Fruit fly (Drosophila melanogaster) whole organism, embryonic: Measurements from ENCODE around the gene t-Grip84.

ENCODE experiments used
- CG1024 ChIP-seq: fragments of 200-800 bp; sonication (Bioruptor generic); IDR thresholded peaks from 2 replicates; pipeline ENCODE4 v1.3.6; 2022; ENCODE audit warnings: missing biosample characterization, missing genetic modification characterization
- CG11504 ChIP-seq: fragments of 200-800 bp; sonication (Bioruptor generic); optimal IDR thresholded peaks from 3 replicates; lab custom pipeline; 2019; ENCODE audit warnings: missing biosample characterization, mild to moderate bottlenecking, missing genetic modification characterization, moderate library complexity
- CG6689 ChIP-seq: fragments of 200-800 bp; sonication (Bioruptor generic); IDR thresholded peaks from 2 replicates; pipeline ENCODE4 v1.3.6; 2022; ENCODE audit warnings: missing biosample characterization, missing genetic modification characterization
- CG9817 ChIP-seq: fragments of 200-800 bp; sonication (Bioruptor generic); optimal IDR thresholded peaks from 2 replicates; lab custom pipeline; 2018; ENCODE audit warnings: missing biosample characterization, mild to moderate bottlenecking, missing genetic modification characterization, moderate library complexity
- Deaf1 ChIP-seq: fragments of 200-800 bp; optimal IDR thresholded peaks from 3 replicates; lab custom pipeline; 2019; ENCODE audit warnings: missing biosample characterization, mild to moderate bottlenecking, missing genetic modification characterization, moderate library complexity
- Gsc ChIP-seq: fragments of 200-800 bp; sonication (Bioruptor generic); IDR thresholded peaks from 2 replicates; pipeline ENCODE4 v1.3.6; 2022; ENCODE audit warnings: missing biosample characterization, missing genetic modification characterization
- Hr39 ChIP-seq: fragments of >200 bp; optimal IDR thresholded peaks from 2 replicates; lab custom pipeline; 2017
- Rfx ChIP-seq: fragments of 200-800 bp; sonication (Bioruptor generic); IDR thresholded peaks from 2 replicates; pipeline ENCODE4 v1.3.6; 2022; ENCODE audit warnings: missing biosample characterization, missing genetic modification characterization
- al ChIP-seq: fragments of 200-800 bp; sonication (Bioruptor generic); IDR thresholded peaks from 2 replicates; pipeline ENCODE4 v1.3.6; 2022; ENCODE audit warnings: missing biosample characterization, missing genetic modification characterization
- crol ChIP-seq: fragments of 200-800 bp; sonication (Bioruptor generic); IDR thresholded peaks from 2 replicates; pipeline ENCODE4 v1.3.6; 2022; ENCODE audit warnings: missing biosample characterization, missing genetic modification characterization
- dimm ChIP-seq: fragments of 200-800 bp; sonication (Bioruptor generic); IDR thresholded peaks from 2 replicates; pipeline ENCODE4 v1.3.6; 2022; ENCODE audit warnings: missing biosample characterization, missing genetic modification characterization
- mirr ChIP-seq: fragments of 200-800 bp; sonication (Bioruptor generic); optimal IDR thresholded peaks from 3 replicates; lab custom pipeline; 2018; ENCODE audit warnings: missing biosample characterization, mild to moderate bottlenecking, missing genetic modification characterization
- zfh1 ChIP-seq: fragments of 200-800 bp; sonication (Bioruptor generic); IDR thresholded peaks from 3 replicates; pipeline ENCODE4 v1.3.6; 2022; ENCODE audit warnings: missing biosample characterization, missing genetic modification characterization

- TF ChIP-seq crol, result no peak
- no peak for TF ChIP-seq Rfx
- no peak for TF ChIP-seq Hr39 (lab: Kevin White, UChicago)
- TF ChIP-seq al, result no peak
- no peak for TF ChIP-seq CG9817 (tag; lab: Kevin White, UChicago)
- no peak for TF ChIP-seq mirr (GFP tag; lab: Kevin White, UChicago)
- no peak for TF ChIP-seq Deaf1 (tag; lab: Kevin White, UChicago)
- no peak for TF ChIP-seq dimm (GFP tag; lab: Robert Waterston, UW)
- TF ChIP-seq zfh1, result no peak
- no peak for TF ChIP-seq CG11504
- TF ChIP-seq Gsc (GFP tag; lab: Robert Waterston, UW), result no peak
- TF ChIP-seq CG6689 (GFP tag; lab: Robert Waterston, UW), result no peak
- no peak for TF ChIP-seq CG1024 (GFP tag; lab: Robert Waterston, UW)
Measured at dm6 chr3L:7603397-7603796, 12.6 kb upstream of the t-Grip84 start.
